Worm (Caenorhabditis elegans) whole organism, L1 larva: ENCODE data around the gene snf-6.

Experiments used
- alr-1 ChIP-seq: fragments of 200-800 bp; sonication (Bioruptor generic); optimal IDR thresholded peaks from 2 replicates; lab custom pipeline; 2018; ENCODE audit warnings: borderline replicate concordance, mild to moderate bottlenecking, missing genetic modification characterization, missing compliant biosample characterization
- elt-3 ChIP-seq, 6 experiments: fragments of 150-350 bp in 1 of 6; sonication (generic microtip); optimal IDR thresholded peaks; 2 replicates each; lab custom pipeline; 2017 to 2018; ENCODE audit warnings: missing biosample characterization in 6 of 6, missing genetic modification characterization in 6 of 6, inconsistent platforms in 1 of 6
- fkh-10 ChIP-seq: sonication (generic microtip); optimal IDR thresholded peaks from 2 replicates; lab custom pipeline; 2017; ENCODE audit warnings: missing biosample characterization, missing genetic modification reagents, missing genetic modification characterization
- hlh-17 ChIP-seq: fragments of 200-800 bp; sonication (Bioruptor generic); optimal IDR thresholded peaks from 2 replicates; lab custom pipeline; 2018; ENCODE audit warnings: missing genetic modification characterization, mild to moderate bottlenecking, missing compliant biosample characterization, moderate library complexity, borderline replicate concordance
- isw-1 ChIP-seq: fragments of 200-800 bp; sonication (Bioruptor generic); IDR thresholded peaks from 2 replicates; pipeline ENCODE4 v1.3.6; 2022; ENCODE audit warnings: missing genetic modification characterization, missing compliant biosample characterization
- jun-1 ChIP-seq: fragments of 150-350 bp; optimal IDR thresholded peaks from 2 replicates; lab custom pipeline; 2014; ENCODE audit warnings: missing biosample characterization, missing genetic modification reagents, missing genetic modification characterization
- mdl-1 ChIP-seq, 2 experiments: fragments of 150-350 bp; optimal IDR thresholded peaks; 2 replicates each; lab custom pipeline; 2014 to 2017; ENCODE audit warnings: missing biosample characterization in 2 of 2, missing genetic modification characterization in 2 of 2, inconsistent platforms in 1 of 2
- nhr-11 ChIP-seq: fragments of 150-350 bp; optimal IDR thresholded peaks from 2 replicates; lab custom pipeline; 2014; ENCODE audit warnings: missing biosample characterization, missing genetic modification characterization
- nhr-28 ChIP-seq: fragments of 150-350 bp; optimal IDR thresholded peaks from 2 replicates; lab custom pipeline; 2014; ENCODE audit warnings: missing biosample characterization, missing genetic modification characterization
- pqm-1 ChIP-seq: sonication (generic microtip); optimal IDR thresholded peaks from 3 replicates; lab custom pipeline; 2017; ENCODE audit warnings: missing biosample characterization, missing genetic modification characterization
- snpc-4 ChIP-seq: fragments of 150-350 bp; optimal IDR thresholded peaks from 2 replicates; lab custom pipeline; 2014; ENCODE audit warnings: missing biosample characterization, missing genetic modification characterization
- sox-4 ChIP-seq: sonication (generic microtip); optimal IDR thresholded peaks from 2 replicates; lab custom pipeline; 2016; ENCODE audit warnings: missing genetic modification characterization, missing compliant biosample characterization
- unc-86 ChIP-seq: sonication (generic microtip); optimal IDR thresholded peaks from 2 replicates; lab custom pipeline; 2016; ENCODE audit warnings: missing genetic modification characterization, missing compliant biosample characterization
- ztf-11 ChIP-seq, 2 experiments: sonication (generic microtip); optimal IDR thresholded peaks; 2 replicates each; lab custom pipeline; 2016 to 2017; ENCODE audit warnings: missing genetic modification characterization in 2 of 2, missing biosample characterization in 1 of 2, missing compliant biosample characterization in 1 of 2

DNA sequence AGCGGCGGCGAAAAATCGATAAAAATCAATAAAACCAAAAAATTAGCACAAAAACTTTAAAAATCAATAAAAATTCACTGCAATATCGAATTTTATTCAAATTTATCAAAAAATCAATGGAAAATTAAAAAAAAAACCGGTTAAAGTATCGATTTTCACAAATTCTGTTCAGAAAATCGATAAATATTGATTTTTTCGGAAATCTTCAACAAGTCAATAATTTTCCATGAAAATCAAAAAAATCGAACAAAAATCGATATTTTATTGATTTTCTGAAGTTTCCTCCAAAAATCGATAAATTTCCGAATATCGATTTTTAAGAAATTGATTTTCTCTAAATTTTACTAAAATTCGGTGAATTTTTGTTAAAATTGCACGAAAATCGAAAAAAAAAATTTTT, 45.9 kb upstream of the snf-6 start:
- no peak for TF ChIP-seq pqm-1 (tag; lab: Kevin White, UChicago)
- TF ChIP-seq jun-1 (tag; lab: Kevin White, UChicago), result no peak
- no peak for TF ChIP-seq nhr-11 (tag; lab: Kevin White, UChicago)
- no peak for TF ChIP-seq alr-1 (tag; lab: Kevin White, UChicago)
- no peak for TF ChIP-seq fkh-10
- TF ChIP-seq ztf-11 (tag; optimal IDR thresholded peaks at IDR 0.05; lab: Kevin White, UChicago), result no peak
- no peak for TF ChIP-seq snpc-4 (tag; lab: Kevin White, UChicago)
- TF ChIP-seq nhr-28 (tag; lab: Kevin White, UChicago), result no peak
- no peak for TF ChIP-seq isw-1 (GFP tag; lab: Robert Waterston, UW)
- no peak for TF ChIP-seq hlh-17 (GFP tag; lab: Kevin White, UChicago)
- TF ChIP-seq sox-4 (tag; lab: Kevin White, UChicago), result no peak
- TF ChIP-seq unc-86 (tag; lab: Kevin White, UChicago), result no peak
- no peak for TF ChIP-seq mdl-1 (tag; optimal IDR thresholded peaks at IDR 0.05; lab: Kevin White, UChicago)
- TF ChIP-seq elt-3 (tag; optimal IDR thresholded peaks at IDR 0.05; lab: Kevin White, UChicago), result no peak
